Worm (Caenorhabditis elegans): Measurements from ENCODE around the gene Y116A8C.27.

DNA sequence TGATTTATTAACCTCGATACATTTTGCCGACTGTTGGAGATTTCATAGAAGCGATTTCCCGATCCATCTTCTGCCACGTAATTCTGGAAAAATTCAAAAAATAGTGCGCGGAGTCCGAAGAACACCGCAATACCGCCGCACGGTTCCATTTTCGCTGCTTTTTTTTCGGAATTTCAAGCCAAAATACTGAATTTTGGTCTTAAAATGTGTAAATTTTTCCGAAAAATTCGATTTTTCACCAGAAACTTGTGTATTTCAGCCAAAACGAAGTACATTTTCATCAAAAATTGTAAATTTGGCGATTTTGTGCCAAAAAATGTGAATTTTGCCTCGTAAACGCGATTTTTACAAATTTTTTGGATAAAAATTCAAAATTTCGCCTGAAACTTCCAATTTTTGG is 7.0 kb upstream of the Y116A8C.27 start:
- TF ChIP-seq klf-2 (GFP tag; conservative IDR thresholded peaks at IDR 0.05) (no peak), flt-1 (GFP tag; IDR thresholded peaks at IDR 0.05) (no peak)
